Fruit fly (Drosophila melanogaster) whole organism, wandering third instar larva: Measurements from ENCODE around the gene CG4375.

Experiments used
- Abd-B ChIP-seq: fragments of >200 bp; optimal IDR thresholded peaks from 2 replicates; lab custom pipeline; 2017; ENCODE audit warnings: missing biosample characterization, missing genetic modification characterization
- CG32264 ChIP-seq: fragments of 200-800 bp; sonication (Bioruptor generic); optimal IDR thresholded peaks from 2 replicates; lab custom pipeline; 2016; ENCODE audit warnings: missing biosample characterization, missing genetic modification characterization
- CG9705 ChIP-seq: fragments of 200-800 bp; sonication (Bioruptor generic); optimal IDR thresholded peaks from 2 replicates; lab custom pipeline; 2018; ENCODE audit warnings: missing biosample characterization, mild to moderate bottlenecking, missing genetic modification characterization
- Dfd ChIP-seq: fragments of >200 bp; optimal IDR thresholded peaks from 2 replicates; lab custom pipeline; 2017; ENCODE audit warnings: missing biosample characterization, missing genetic modification characterization
- Hr78 ChIP-seq: fragments of >200 bp; optimal IDR thresholded peaks from 2 replicates; lab custom pipeline; 2017; ENCODE audit warnings: missing biosample characterization, missing genetic modification characterization
- Hr83 ChIP-seq: fragments of 200-300 bp; sonication (Bioruptor generic); optimal IDR thresholded peaks from 2 replicates; lab custom pipeline; 2016; ENCODE audit warnings: missing biosample characterization, mild to moderate bottlenecking, missing genetic modification characterization, moderate library complexity; ENCODE audit not compliant: poor library complexity, severe bottlenecking
- Myc ChIP-seq: fragments of >200 bp; optimal IDR thresholded peaks from 2 replicates; lab custom pipeline; 2017
- h ChIP-seq: fragments of 200-800 bp; sonication (Bioruptor generic); optimal IDR thresholded peaks from 3 replicates; lab custom pipeline; 2016; ENCODE audit warnings: missing biosample characterization, mild to moderate bottlenecking, missing genetic modification characterization
- lola ChIP-seq: fragments of >200 bp; optimal IDR thresholded peaks from 2 replicates; lab custom pipeline; 2017; ENCODE audit warnings: missing biosample characterization, missing genetic modification characterization
- usp ChIP-seq: fragments of >200 bp; optimal IDR thresholded peaks from 2 replicates; lab custom pipeline; 2017; ENCODE audit warnings: missing biosample characterization, missing genetic modification characterization

DNA sequence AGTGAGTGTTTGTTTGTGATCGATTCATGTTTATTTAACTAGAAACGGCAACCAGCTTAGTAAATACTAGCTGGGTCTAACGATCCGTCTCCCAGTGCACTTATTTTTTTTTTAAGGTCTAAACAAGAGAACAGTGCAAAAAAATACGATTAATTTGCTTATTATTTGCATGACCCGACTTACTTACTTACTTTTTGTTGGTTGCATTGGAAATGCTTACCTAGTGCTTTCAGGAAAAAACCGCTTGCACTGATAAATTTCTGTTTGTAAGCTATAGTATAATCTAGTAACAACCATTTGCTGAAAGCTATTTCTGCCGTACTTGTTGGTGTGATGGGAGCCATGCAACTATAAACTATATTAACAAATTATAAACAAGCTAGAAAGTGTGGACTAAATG is 17.8 kb downstream of the CG4375 start:
- TF ChIP-seq Hr78 (no peak), Hr83 (GFP tag; lab: Kevin White, UChicago) (no peak), lola (no peak), CG9705 (GFP tag; lab: Kevin White, UChicago) (no peak), usp (no peak), CG32264 (GFP tag; lab: Kevin White, UChicago) (no peak), Dfd (GFP tag; lab: Kevin White, UChicago) (no peak), Abd-B (GFP tag; lab: Kevin White, UChicago) (no peak), Myc (lab: Kevin White, UChicago) (no peak), h (GFP tag; lab: Kevin White, UChicago) (no peak)
